Worm (Caenorhabditis elegans) whole organism, late embryonic: Measurements from ENCODE around the gene rpc-1.

Experiments used
- C08G9.2 ChIP-seq: sonication (generic microtip); optimal IDR thresholded peaks from 2 replicates; lab custom pipeline; 2016; ENCODE audit warnings: mild to moderate bottlenecking, missing genetic modification characterization, moderate library complexity, missing compliant biosample characterization
- C38D4.7 ChIP-seq: fragments of 200-800 bp; sonication (Bioruptor generic); optimal IDR thresholded peaks from 2 replicates; lab custom pipeline; 2018; ENCODE audit warnings: mild to moderate bottlenecking, missing genetic modification characterization, moderate library complexity, missing compliant biosample characterization
- F13H6.1 ChIP-seq: sonication (generic microtip); optimal IDR thresholded peaks from 2 replicates; lab custom pipeline; 2016; ENCODE audit warnings: missing genetic modification characterization, missing compliant biosample characterization
- ama-1 ChIP-seq: fragments of 150-350 bp; optimal IDR thresholded peaks from 2 replicates; lab custom pipeline; 2014
- ceh-19 ChIP-seq: fragments of 200-800 bp; sonication (Bioruptor generic); optimal IDR thresholded peaks from 2 replicates; lab custom pipeline; 2018; ENCODE audit warnings: mild to moderate bottlenecking, missing genetic modification characterization, missing compliant biosample characterization
- ets-4 ChIP-seq: sonication (generic microtip); optimal IDR thresholded peaks from 2 replicates; lab custom pipeline; 2016; ENCODE audit warnings: missing genetic modification characterization, missing compliant biosample characterization
- fax-1 ChIP-seq: sonication (generic microtip); optimal IDR thresholded peaks from 2 replicates; lab custom pipeline; 2016; ENCODE audit warnings: missing genotype, missing genetic modification characterization, missing compliant biosample characterization
- fkh-10 ChIP-seq: fragments of 150-350 bp; optimal IDR thresholded peaks from 2 replicates; lab custom pipeline; 2014; ENCODE audit warnings: missing biosample characterization, missing genetic modification reagents, missing genetic modification characterization
- hlh-13 ChIP-seq: fragments of 200-800 bp; sonication (Bioruptor generic); optimal IDR thresholded peaks from 2 replicates; lab custom pipeline; 2018; ENCODE audit warnings: mild to moderate bottlenecking, missing genetic modification characterization, missing compliant biosample characterization
- nfya-1 ChIP-seq: sonication (generic microtip); optimal IDR thresholded peaks from 2 replicates; lab custom pipeline; 2017; ENCODE audit warnings: missing genetic modification characterization, mild to moderate bottlenecking, missing compliant biosample characterization, antibody characterized with exemption, moderate library complexity
- nhr-232 ChIP-seq: sonication (generic microtip); optimal IDR thresholded peaks from 2 replicates; lab custom pipeline; 2016; ENCODE audit warnings: missing genetic modification characterization, missing compliant biosample characterization
- ref-2 ChIP-seq: sonication (generic microtip); optimal IDR thresholded peaks from 2 replicates; lab custom pipeline; 2016; ENCODE audit warnings: missing genetic modification characterization, missing compliant biosample characterization

ce11 chrIV:7175346-7175745, 9.8 kb upstream of the rpc-1 start, which contains the start of gene C42D4.19:
- TF ChIP-seq F13H6.1 (tag; lab: Kevin White, UChicago) (no peak), ref-2 (no peak), C38D4.7 (no peak), nhr-232 (no peak), fax-1 (tag; lab: Kevin White, UChicago) (no peak), ets-4 (tag; lab: Kevin White, UChicago) (no peak), ama-1 (no peak), fkh-10 (GFP tag; lab: Kevin White, UChicago) (no peak), ceh-19 (no peak), C08G9.2 (tag; lab: Kevin White, UChicago) (no peak), nfya-1 (tag; lab: Kevin White, UChicago) (no peak), hlh-13 (GFP tag; lab: Kevin White, UChicago) (no peak)
